Fruit fly (Drosophila melanogaster): ENCODE results near the gene CG4213.
A peak's percentile ranks its signal among the peaks of the same experiment; 100 is the strongest.

The CG4213 gene

dm6 chr2L:435311-435806 is 33.4 kb upstream of the CG4213 start (continued):
- TF ChIP-seq CG3995 (GFP tag; optimal IDR thresholded peaks at IDR 0.05) (no peak), az2 (GFP tag; optimal IDR thresholded peaks at IDR 0.05) (peak; percentile 17), Hey (tag; optimal IDR thresholded peaks at IDR 0.05) (no peak), gem (tag; optimal IDR thresholded peaks at IDR 0.05) (peak; percentile 54), ap (GFP tag; IDR thresholded peaks at IDR 0.05) (0 out of 2 replicates have a peak, but pooled peaks have one; percentile 36), Xrp1 (GFP tag; IDR thresholded peaks at IDR 0.05) (peak; percentile 36; the same call in 1 of the 2 replicates), CG7963 (GFP tag; IDR thresholded peaks at IDR 0.05; ENCODE audit: partially characterized antibody) (no peak), CG10209 (GFP tag; optimal IDR thresholded peaks at IDR 0.05) (peak; percentile 17), Sox100B (GFP tag; optimal IDR thresholded peaks at IDR 0.05) (peak; percentile 4), CG11560 (tag; IDR thresholded peaks at IDR 0.05) (no peak), CG2120 (GFP tag; optimal IDR thresholded peaks at IDR 0.05) (no peak), en (GFP tag; optimal IDR thresholded peaks at IDR 0.05) (no peak), Dip3 (GFP tag; optimal IDR thresholded peaks at IDR 0.05) (no peak), pb (GFP tag; optimal IDR thresholded peaks at IDR 0.05) (no peak), CG17568 (GFP tag; optimal IDR thresholded peaks at IDR 0.05) (no peak), dysf (GFP tag; IDR thresholded peaks at IDR 0.05) (peak; percentile 35; the same call in 1 of the 3 replicates), amos (GFP tag; IDR thresholded peaks at IDR 0.05; ENCODE audit: partially characterized antibody) (no peak), ro (GFP tag; IDR thresholded peaks at IDR 0.05) (no peak), CG6683 (GFP tag; optimal IDR thresholded peaks at IDR 0.05) (no peak), Ada2b (GFP tag; IDR thresholded peaks at IDR 0.05) (0 out of 2 replicates have a peak, but pooled peaks have one; percentile 8), CG30403 (GFP tag; optimal IDR thresholded peaks at IDR 0.05) (peak; percentile 8), wdn (GFP tag; IDR thresholded peaks at IDR 0.05) (no peak), CG4360 (GFP tag; IDR thresholded peaks at IDR 0.05) (0 out of 2 replicates have a peak, but pooled peaks have one; percentile 20), lbe (GFP tag; optimal IDR thresholded peaks at IDR 0.05) (no peak), onecut (GFP tag; IDR thresholded peaks at IDR 0.05) (peak; percentile 51), CG34376 (GFP tag; optimal IDR thresholded peaks at IDR 0.05) (no peak), Hsf (GFP tag; optimal IDR thresholded peaks at IDR 0.05) (no peak), Xbp1 (GFP tag; optimal IDR thresholded peaks at IDR 0.05) (peak; percentile 8), CG13424 (tag; optimal IDR thresholded peaks at IDR 0.05) (peak; percentile 34), CG12071 (GFP tag; optimal IDR thresholded peaks at IDR 0.05) (no peak), hth (optimal IDR thresholded peaks at IDR 0.05) (no peak), prd (optimal IDR thresholded peaks at IDR 0.05) (no peak), prd (GFP tag; IDR thresholded peaks at IDR 0.05) (peak; percentile 21; the same call in 1 of the 3 replicates), gcm2 (GFP tag; optimal IDR thresholded peaks at IDR 0.05) (no peak), CG18011 (GFP tag; optimal IDR thresholded peaks at IDR 0.05) (no peak), HLH3B (GFP tag; IDR thresholded peaks at IDR 0.05) (0 out of 2 replicates have a peak, but pooled peaks have one; percentile 41), CG2678 (tag; optimal IDR thresholded peaks at IDR 0.05) (peak; percentile 42), lab (GFP tag; optimal IDR thresholded peaks at IDR 0.05) (peak; percentile 8), CG8281 (tag; optimal IDR thresholded peaks at IDR 0.05) (no peak), bsh (GFP tag; optimal IDR thresholded peaks at IDR 0.05) (peak in 1 of 2 experiments; percentile 59), CG1233 (GFP tag; optimal IDR thresholded peaks at IDR 0.05) (no peak), esg (GFP tag; conservative IDR thresholded peaks at IDR 0.05) (no peak), CG31441 (GFP tag; IDR thresholded peaks at IDR 0.05) (peak; percentile 62), phol (tag; optimal IDR thresholded peaks at IDR 0.05) (peak; percentile 24), HLH54F (GFP tag; optimal IDR thresholded peaks at IDR 0.05) (no peak), pan (optimal IDR thresholded peaks at IDR 0.05) (no peak), pan (GFP tag; optimal IDR thresholded peaks at IDR 0.05 in 1 of 2, IDR thresholded peaks at IDR 0.05 in 1 of 2) (peak in 1 of 2 experiments; percentile 55), PHDP (tag; optimal IDR thresholded peaks at IDR 0.05) (peak; percentile 11), E2f2 (GFP tag; IDR thresholded peaks at IDR 0.05) (0 out of 2 replicates have a peak, but pooled peaks have one; percentile 16), tgo (GFP tag; IDR thresholded peaks at IDR 0.05) (peak; percentile 49; the same call in 2 of the 3 replicates), CG10979 (tag; optimal IDR thresholded peaks at IDR 0.05) (peak; percentile 21)

All from whole organism, embryonic.